Worm (Caenorhabditis elegans) whole organism, young adult: ENCODE data around the gene R10D12.7.

Source experiments
- B0336.3 ChIP-seq: fragments of 200-800 bp; sonication (Bioruptor generic); IDR thresholded peaks from 2 replicates; pipeline ENCODE4 v1.3.6; 2022; ENCODE audit warnings: missing genetic modification characterization, missing compliant biosample characterization
- C06A6.2 ChIP-seq: fragments of 200-800 bp; sonication (Bioruptor generic); conservative IDR thresholded peaks from 2 replicates; pipeline ENCODE4 v1.3.6; 2022; ENCODE audit warnings: missing genetic modification characterization, missing compliant biosample characterization
- C17E4.6 ChIP-seq: fragments of 200-800 bp; sonication (Bioruptor generic); IDR thresholded peaks from 2 replicates; pipeline ENCODE4 v1.3.6; 2022; ENCODE audit warnings: missing genetic modification reagents, missing genetic modification characterization, missing compliant biosample characterization
- F10E7.11 ChIP-seq: sonication (generic microtip); optimal IDR thresholded peaks from 2 replicates; lab custom pipeline; 2017; ENCODE audit warnings: mild to moderate bottlenecking, missing genetic modification characterization, moderate library complexity, missing compliant biosample characterization
- F22D6.2 ChIP-seq: sonication (generic microtip); optimal IDR thresholded peaks from 2 replicates; lab custom pipeline; 2016; ENCODE audit warnings: mild to moderate bottlenecking, missing genetic modification characterization, missing compliant biosample characterization
- F37B4.10 ChIP-seq: fragments of 200-800 bp; sonication (Bioruptor generic); IDR thresholded peaks from 2 replicates; pipeline ENCODE4 v1.3.6; 2022; ENCODE audit warnings: missing genetic modification characterization, missing compliant biosample characterization
- F55B11.4 ChIP-seq: sonication (generic microtip); optimal IDR thresholded peaks from 2 replicates; lab custom pipeline; 2016; ENCODE audit warnings: missing compliant biosample characterization, missing genetic modification characterization, borderline replicate concordance; ENCODE audit not compliant: insufficient read depth
- K11D2.4 ChIP-seq: fragments of 200-800 bp; sonication (Bioruptor generic); IDR thresholded peaks from 2 replicates; pipeline ENCODE4 v1.3.6; 2022; ENCODE audit warnings: missing genetic modification reagents, missing genetic modification characterization, missing compliant biosample characterization
- T26A5.8 ChIP-seq: sonication (generic microtip); optimal IDR thresholded peaks from 2 replicates; lab custom pipeline; 2016; ENCODE audit warnings: missing genetic modification characterization, missing compliant biosample characterization
- Y53F4B.3 ChIP-seq: fragments of 200-800 bp; sonication (Bioruptor generic); IDR thresholded peaks from 2 replicates; pipeline ENCODE4 v1.3.6; 2022; ENCODE audit warnings: missing genetic modification reagents, missing genetic modification characterization, missing compliant biosample characterization
- Y79H2A.3 ChIP-seq: fragments of 200-800 bp; sonication (Bioruptor generic); conservative IDR thresholded peaks from 2 replicates; pipeline ENCODE4 v1.3.6; 2022; ENCODE audit warnings: missing genetic modification reagents, missing genetic modification characterization, missing compliant biosample characterization
- akir-1 ChIP-seq: fragments of 200-800 bp; sonication (Bioruptor generic); optimal IDR thresholded peaks from 2 replicates; lab custom pipeline; 2018; ENCODE audit warnings: mild to moderate bottlenecking, missing genetic modification characterization, moderate library complexity, missing compliant biosample characterization
- aptf-3 ChIP-seq: fragments of 200-800 bp; sonication (Bioruptor generic); IDR thresholded peaks from 2 replicates; pipeline ENCODE4 v1.3.6; 2022; ENCODE audit warnings: missing genetic modification characterization, missing compliant biosample characterization
- athp-1 ChIP-seq: sonication (generic microtip); optimal IDR thresholded peaks from 2 replicates; lab custom pipeline; 2017; ENCODE audit warnings: mild to moderate bottlenecking, missing genetic modification characterization, missing compliant biosample characterization
- attf-3 ChIP-seq: fragments of 200-800 bp; sonication (Bioruptor generic); conservative IDR thresholded peaks from 2 replicates; pipeline ENCODE4 v1.3.6; 2022; ENCODE audit warnings: missing genetic modification reagents, missing genetic modification characterization, missing compliant biosample characterization
- attf-5 ChIP-seq: fragments of 200-800 bp; sonication (Bioruptor generic); optimal IDR thresholded peaks from 2 replicates; lab custom pipeline; 2018; ENCODE audit warnings: mild to moderate bottlenecking, missing genetic modification characterization, missing compliant biosample characterization
- bed-1 ChIP-seq: fragments of 200-800 bp; sonication (Bioruptor generic); IDR thresholded peaks from 2 replicates; pipeline ENCODE4 v1.3.6; 2022; ENCODE audit warnings: missing genetic modification reagents, missing genetic modification characterization, missing compliant biosample characterization
- bed-2 ChIP-seq: fragments of 200-800 bp; sonication (Bioruptor generic); IDR thresholded peaks from 2 replicates; pipeline ENCODE4 v1.3.6; 2022; ENCODE audit warnings: missing genetic modification reagents, missing genetic modification characterization, missing compliant biosample characterization
- cebp-2 ChIP-seq: fragments of 200-800 bp; sonication (Bioruptor generic); IDR thresholded peaks from 2 replicates; pipeline ENCODE4 v1.3.6; 2022; ENCODE audit warnings: missing genetic modification characterization, missing compliant biosample characterization
- ceh-27 ChIP-seq: fragments of 200-800 bp; sonication (Bioruptor generic); optimal IDR thresholded peaks from 2 replicates; lab custom pipeline; 2018; ENCODE audit warnings: mild to moderate bottlenecking, missing genetic modification characterization, moderate library complexity, missing compliant biosample characterization
- ceh-40 ChIP-seq: fragments of 200-800 bp; sonication (Bioruptor generic); IDR thresholded peaks from 2 replicates; pipeline ENCODE4 v1.3.6; 2022; ENCODE audit warnings: missing genetic modification characterization, missing compliant biosample characterization
- chd-7 ChIP-seq: sonication (generic microtip); optimal IDR thresholded peaks from 2 replicates; lab custom pipeline; 2016; ENCODE audit warnings: mild to moderate bottlenecking, missing genetic modification characterization, moderate library complexity, missing compliant biosample characterization
- dpl-1 ChIP-seq: fragments of 150-350 bp; optimal IDR thresholded peaks from 2 replicates; lab custom pipeline; 2014; ENCODE audit warnings: missing biosample characterization, missing genetic modification reagents, missing genetic modification characterization
- efl-1 ChIP-seq: fragments of 150-350 bp; optimal IDR thresholded peaks from 2 replicates; lab custom pipeline; 2014; ENCODE audit warnings: missing biosample characterization, missing genetic modification reagents, missing genetic modification characterization
- ekl-4 ChIP-seq: fragments of 200-800 bp; sonication (Bioruptor generic); IDR thresholded peaks from 2 replicates; pipeline ENCODE4 v1.3.6; 2022; ENCODE audit warnings: missing genetic modification reagents, missing genetic modification characterization, missing compliant biosample characterization
- him-1 ChIP-seq: sonication (generic microtip); optimal IDR thresholded peaks from 2 replicates; lab custom pipeline; 2016; ENCODE audit warnings: missing genotype, missing genetic modification reagents, missing genetic modification characterization, missing compliant biosample characterization
- hmg-20 ChIP-seq: fragments of 200-800 bp; sonication (Bioruptor generic); IDR thresholded peaks from 2 replicates; pipeline ENCODE4 v1.3.6; 2022; ENCODE audit warnings: missing genetic modification reagents, missing genetic modification characterization, missing compliant biosample characterization
- hrde-1 ChIP-seq: sonication (generic microtip); optimal IDR thresholded peaks from 2 replicates; lab custom pipeline; 2016; ENCODE audit warnings: missing genetic modification characterization, mild to moderate bottlenecking, missing compliant biosample characterization, moderate library complexity, missing genotype, missing genetic modification reagents, borderline replicate concordance
- hsf-1 ChIP-seq: fragments of 200-800 bp; sonication (Bioruptor generic); IDR thresholded peaks from 2 replicates; pipeline ENCODE4 v1.3.6; 2022; ENCODE audit warnings: missing genetic modification reagents, missing genetic modification characterization, missing compliant biosample characterization
- lag-1 ChIP-seq: fragments of 200-800 bp; sonication (Bioruptor generic); IDR thresholded peaks from 2 replicates; pipeline ENCODE4 v1.3.6; 2022; ENCODE audit warnings: missing genetic modification reagents, missing genetic modification characterization, missing compliant biosample characterization
- lin-40 ChIP-seq: sonication (generic microtip); optimal IDR thresholded peaks from 2 replicates; lab custom pipeline; 2016; ENCODE audit warnings: missing genetic modification characterization, mild to moderate bottlenecking, missing compliant biosample characterization, missing genotype, missing genetic modification reagents
- lsl-1 ChIP-seq: fragments of 200-800 bp; sonication (Bioruptor generic); optimal IDR thresholded peaks from 2 replicates; lab custom pipeline; 2018; ENCODE audit warnings: mild to moderate bottlenecking, missing genetic modification characterization, moderate library complexity, missing compliant biosample characterization
- madf-10 ChIP-seq: sonication (generic microtip); optimal IDR thresholded peaks from 2 replicates; lab custom pipeline; 2016; ENCODE audit warnings: mild to moderate bottlenecking, missing genetic modification characterization, missing compliant biosample characterization
- madf-6 ChIP-seq: fragments of 200-800 bp; sonication (Bioruptor generic); IDR thresholded peaks from 2 replicates; pipeline ENCODE4 v1.3.6; 2022; ENCODE audit warnings: missing genetic modification reagents, missing genetic modification characterization, missing compliant biosample characterization
- madf-8 ChIP-seq: fragments of 200-800 bp; sonication (Bioruptor generic); conservative IDR thresholded peaks from 2 replicates; pipeline ENCODE4 v1.3.6; 2022; ENCODE audit warnings: missing genetic modification reagents, missing genetic modification characterization, missing compliant biosample characterization
- nfyb-1 ChIP-seq: fragments of 200-800 bp; sonication (Bioruptor generic); IDR thresholded peaks from 2 replicates; pipeline ENCODE4 v1.3.6; 2022; ENCODE audit warnings: missing genetic modification reagents, missing genetic modification characterization, missing compliant biosample characterization
- nhr-120 ChIP-seq: fragments of 200-800 bp; sonication (Bioruptor generic); IDR thresholded peaks from 2 replicates; pipeline ENCODE4 v1.3.6; 2022; ENCODE audit warnings: missing genetic modification characterization, missing compliant biosample characterization
- nhr-27 ChIP-seq: fragments of 200-800 bp; sonication (Bioruptor generic); optimal IDR thresholded peaks from 2 replicates; lab custom pipeline; 2018; ENCODE audit warnings: mild to moderate bottlenecking, missing genetic modification characterization, moderate library complexity, missing compliant biosample characterization
- nhr-80 ChIP-seq: sonication (generic microtip); optimal IDR thresholded peaks from 2 replicates; lab custom pipeline; 2016; ENCODE audit warnings: missing genetic modification characterization, missing compliant biosample characterization
- rcor-1 ChIP-seq: fragments of 200-800 bp; sonication (Bioruptor generic); IDR thresholded peaks from 2 replicates; pipeline ENCODE4 v1.3.6; 2022; ENCODE audit warnings: missing genetic modification reagents, missing genetic modification characterization, missing compliant biosample characterization
- rec-8 ChIP-seq, 2 experiments: sonication (generic microtip); optimal IDR thresholded peaks; 2 replicates each; lab custom pipeline; 2016; ENCODE audit warnings: mild to moderate bottlenecking in 2 of 2, missing genetic modification characterization in 2 of 2, missing genetic modification reagents in 2 of 2, missing genotype in 2 of 2, missing biosample characterization in 1 of 2, missing compliant biosample characterization in 1 of 2, moderate library complexity in 1 of 2
- repo-1 ChIP-seq: sonication (generic microtip); optimal IDR thresholded peaks from 2 replicates; lab custom pipeline; 2017; ENCODE audit warnings: mild to moderate bottlenecking, missing genetic modification characterization, missing compliant biosample characterization
- sdz-38 ChIP-seq: sonication (generic microtip); optimal IDR thresholded peaks from 2 replicates; lab custom pipeline; 2016; ENCODE audit warnings: missing genotype, missing genetic modification characterization, missing compliant biosample characterization
- snpc-3.4 ChIP-seq: sonication (generic microtip); optimal IDR thresholded peaks from 2 replicates; lab custom pipeline; 2017; ENCODE audit warnings: missing genetic modification characterization, mild to moderate bottlenecking, missing compliant biosample characterization, antibody characterized with exemption, moderate library complexity, missing genotype, missing genetic modification reagents
- somi-1 ChIP-seq: fragments of 200-800 bp; sonication (Bioruptor generic); optimal IDR thresholded peaks from 2 replicates; lab custom pipeline; 2018; ENCODE audit warnings: mild to moderate bottlenecking, missing genetic modification characterization, missing compliant biosample characterization
- sptf-2 ChIP-seq: fragments of 200-800 bp; sonication (Bioruptor generic); optimal IDR thresholded peaks from 2 replicates; lab custom pipeline; 2018; ENCODE audit warnings: mild to moderate bottlenecking, missing genetic modification characterization, missing compliant biosample characterization
- tbx-9 ChIP-seq: sonication (generic microtip); optimal IDR thresholded peaks from 2 replicates; lab custom pipeline; 2016; ENCODE audit warnings: borderline replicate concordance, missing genetic modification characterization, inconsistent platforms, missing compliant biosample characterization
- zfh-2 ChIP-seq: fragments of 200-800 bp; sonication (Bioruptor generic); conservative IDR thresholded peaks from 2 replicates; pipeline ENCODE4 v1.3.6; 2022; ENCODE audit warnings: missing genetic modification reagents, missing genetic modification characterization, missing compliant biosample characterization
- ztf-28 ChIP-seq: fragments of 200-800 bp; sonication (Bioruptor generic); IDR thresholded peaks from 2 replicates; pipeline ENCODE4 v1.3.6; 2022; ENCODE audit warnings: missing genetic modification reagents, missing genetic modification characterization, missing compliant biosample characterization

The R10D12.7 gene

DNA sequence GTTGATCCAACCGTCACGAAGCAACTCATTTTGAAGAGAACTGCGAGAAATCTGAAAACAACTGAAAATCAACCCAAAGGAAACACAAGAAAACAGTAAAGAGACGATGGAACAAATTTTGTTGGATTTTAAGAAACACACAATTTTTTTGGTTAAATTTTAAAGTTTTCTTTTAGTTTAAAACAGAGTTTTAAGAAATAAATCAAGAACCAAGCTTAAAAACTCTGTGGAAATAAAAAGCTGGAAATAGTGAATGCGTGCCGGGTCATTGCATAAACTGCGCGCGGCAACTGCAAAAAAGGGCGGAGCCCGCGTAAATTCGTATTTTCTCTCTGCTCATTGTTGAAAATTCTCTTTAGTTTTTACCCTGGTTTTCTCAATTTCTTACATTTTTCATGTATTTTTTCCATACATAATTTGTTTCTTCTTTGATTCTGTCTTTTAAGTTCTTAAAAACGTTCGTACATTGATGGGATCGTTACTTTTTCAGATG, 12.1 kb downstream of the R10D12.7 start, which contains the start of the genes algn-13 and R10D12.13 (continued):
- TF ChIP-seq ekl-4 (GFP tag; lab: Robert Waterston, UW), result peak; percentile 17; the same call in 1 of the 2 replicates
- TF ChIP-seq madf-8 (GFP tag; lab: Robert Waterston, UW), result peak; percentile 76
- TF ChIP-seq sptf-2 (GFP tag; lab: Kevin White, UChicago), result no peak
- no peak for TF ChIP-seq nhr-27
- TF ChIP-seq attf-3 (GFP tag; lab: Robert Waterston, UW), result 0 out of 2 replicates have a peak, but pooled peaks have one; percentile 21
- peak; percentile 37; the same call in 1 of the 2 replicates for TF ChIP-seq nfyb-1 (GFP tag; lab: Robert Waterston, UW)
- peak; percentile 68 for TF ChIP-seq B0336.3 (GFP tag; lab: Robert Waterston, UW)
- peak; percentile 54 for TF ChIP-seq attf-5 (GFP tag; lab: Kevin White, UChicago)
- no peak for TF ChIP-seq F22D6.2
- TF ChIP-seq hrde-1, result peak; percentile 9
- 0 out of 2 replicates have a peak, but pooled peaks have one; percentile 7 for TF ChIP-seq hmg-20
- no peak for TF ChIP-seq chd-7
- peak; percentile 92 for TF ChIP-seq snpc-3.4 (tag; lab: Kevin White, UChicago)
- TF ChIP-seq K11D2.4, result no peak
- no peak for TF ChIP-seq aptf-3 (GFP tag; lab: Robert Waterston, UW)
- peak; percentile 16 for TF ChIP-seq ceh-27 (GFP tag; lab: Kevin White, UChicago)
- peak; percentile 49; the same call in 1 of the 2 replicates for TF ChIP-seq hsf-1 (GFP tag; lab: Robert Waterston, UW)
- no peak for TF ChIP-seq bed-2 (GFP tag; lab: Robert Waterston, UW)
- TF ChIP-seq F55B11.4 (tag; lab: Kevin White, UChicago), result no peak
- no peak for TF ChIP-seq lag-1 (GFP tag; lab: Robert Waterston, UW)
- TF ChIP-seq dpl-1 (GFP tag; lab: Kevin White, UChicago), result peak; percentile 51
- TF ChIP-seq bed-1 (GFP tag; lab: Robert Waterston, UW), result no peak
- TF ChIP-seq rcor-1 (GFP tag; lab: Robert Waterston, UW), result peak; percentile 57; the same call in 1 of the 2 replicates
- TF ChIP-seq zfh-2 (GFP tag; lab: Robert Waterston, UW), result no peak
- no peak for TF ChIP-seq somi-1
- TF ChIP-seq ceh-40 (GFP tag; lab: Robert Waterston, UW), result no peak
- TF ChIP-seq nhr-80 (tag; lab: Kevin White, UChicago), result peak; percentile 8
- TF ChIP-seq sdz-38 (tag; lab: Kevin White, UChicago), result no peak
- no peak for TF ChIP-seq lin-40 (tag; lab: Kevin White, UChicago)
- TF ChIP-seq Y53F4B.3, result no peak
- no peak for TF ChIP-seq madf-10 (tag; lab: Kevin White, UChicago)
- no peak for TF ChIP-seq tbx-9 (tag; lab: Kevin White, UChicago)
- TF ChIP-seq athp-1 (tag; lab: Kevin White, UChicago), result no peak
- TF ChIP-seq Y79H2A.3 (GFP tag; lab: Robert Waterston, UW), result no peak
- TF ChIP-seq cebp-2 (GFP tag; lab: Robert Waterston, UW), result no peak
- TF ChIP-seq nhr-120 (GFP tag; lab: Robert Waterston, UW), result no peak
- TF ChIP-seq C17E4.6 (GFP tag; lab: Robert Waterston, UW), result no peak
- no peak for TF ChIP-seq rec-8 (tag; optimal IDR thresholded peaks at IDR 0.05; lab: Kevin White, UChicago)
- TF ChIP-seq F10E7.11 (tag; lab: Kevin White, UChicago), result no peak
- TF ChIP-seq him-1 (tag; lab: Kevin White, UChicago), result no peak
- no peak for TF ChIP-seq akir-1
- peak; percentile 52 for TF ChIP-seq lsl-1 (GFP tag; lab: Kevin White, UChicago)
- peak; percentile 49; the same call in 1 of the 2 replicates for TF ChIP-seq C06A6.2 (GFP tag; lab: Robert Waterston, UW)
- TF ChIP-seq ztf-28 (GFP tag; lab: Robert Waterston, UW), result 0 out of 2 replicates have a peak, but pooled peaks have one; percentile 34
- TF ChIP-seq efl-1, result peak; percentile 89
- no peak for TF ChIP-seq repo-1 (tag; lab: Kevin White, UChicago)
- TF ChIP-seq T26A5.8 (tag; lab: Kevin White, UChicago), result no peak
- TF ChIP-seq madf-6 (GFP tag; lab: Robert Waterston, UW), result peak; percentile 93
- no peak for TF ChIP-seq F37B4.10
